Fruit fly (Drosophila melanogaster) S2 (cell line): ENCODE results near the gene CG46510.
"Not testable (repeated sequence)": the region's sequence is repeated elsewhere in the genome, so short reads cannot be mapped to it uniquely, and the experiment has no call there.

ENCODE experiments used
- CG8478 ChIP-seq: fragments of >200 bp; optimal IDR thresholded peaks from 2 replicates; lab custom pipeline; 2018
- CTCF ChIP-seq, 2 experiments: fragments of >200 bp; optimal IDR thresholded peaks; 2 replicates each; lab custom pipeline; 2018

- not testable (repeated sequence) for TF ChIP-seq CG8478 (lab: Kevin White, UChicago); CTCF (optimal IDR thresholded peaks at IDR 0.05; lab: Kevin White, UChicago)
Measured at dm6 chrX:22201883-22202282, 24.6 kb downstream of the CG46510 start, which contains the start of gene CG46515.
